Worm (Caenorhabditis elegans) whole organism, young adult: ENCODE measurements around the gene C16C8.17.

Experiments used
- B0019.2 ChIP-seq: fragments of 200-800 bp; sonication (Bioruptor generic); conservative IDR thresholded peaks from 2 replicates; pipeline ENCODE4 v1.3.6; 2022; ENCODE audit warnings: missing genetic modification reagents, missing genetic modification characterization, missing compliant biosample characterization
- C06A6.2 ChIP-seq: fragments of 200-800 bp; sonication (Bioruptor generic); conservative IDR thresholded peaks from 2 replicates; pipeline ENCODE4 v1.3.6; 2022; ENCODE audit warnings: missing genetic modification characterization, missing compliant biosample characterization
- F10E7.11 ChIP-seq: sonication (generic microtip); optimal IDR thresholded peaks from 2 replicates; lab custom pipeline; 2017; ENCODE audit warnings: mild to moderate bottlenecking, missing genetic modification characterization, moderate library complexity, missing compliant biosample characterization
- F22D6.2 ChIP-seq: sonication (generic microtip); optimal IDR thresholded peaks from 2 replicates; lab custom pipeline; 2016; ENCODE audit warnings: mild to moderate bottlenecking, missing genetic modification characterization, missing compliant biosample characterization
- F23B12.7 ChIP-seq: sonication (generic microtip); optimal IDR thresholded peaks from 2 replicates; lab custom pipeline; 2017; ENCODE audit warnings: missing genetic modification characterization, mild to moderate bottlenecking, missing compliant biosample characterization, antibody characterized with exemption, moderate library complexity; ENCODE audit not compliant: insufficient read depth
- F37B4.10 ChIP-seq: fragments of 200-800 bp; sonication (Bioruptor generic); IDR thresholded peaks from 2 replicates; pipeline ENCODE4 v1.3.6; 2022; ENCODE audit warnings: missing genetic modification characterization, missing compliant biosample characterization
- F49E8.2 ChIP-seq: sonication (generic microtip); optimal IDR thresholded peaks from 3 replicates; lab custom pipeline; 2017; ENCODE audit warnings: missing genetic modification characterization, mild to moderate bottlenecking, missing compliant biosample characterization, antibody characterized with exemption, moderate library complexity; ENCODE audit not compliant: insufficient read depth
- T26A5.8 ChIP-seq: sonication (generic microtip); optimal IDR thresholded peaks from 2 replicates; lab custom pipeline; 2016; ENCODE audit warnings: missing genetic modification characterization, missing compliant biosample characterization
- Y53F4B.3 ChIP-seq: fragments of 200-800 bp; sonication (Bioruptor generic); IDR thresholded peaks from 2 replicates; pipeline ENCODE4 v1.3.6; 2022; ENCODE audit warnings: missing genetic modification reagents, missing genetic modification characterization, missing compliant biosample characterization
- Y56A3A.18 ChIP-seq: fragments of 200-800 bp; sonication (Bioruptor generic); IDR thresholded peaks from 2 replicates; pipeline ENCODE4 v1.3.6; 2022; ENCODE audit warnings: missing genetic modification reagents, missing genetic modification characterization, missing compliant biosample characterization
- Y79H2A.3 ChIP-seq: fragments of 200-800 bp; sonication (Bioruptor generic); conservative IDR thresholded peaks from 2 replicates; pipeline ENCODE4 v1.3.6; 2022; ENCODE audit warnings: missing genetic modification reagents, missing genetic modification characterization, missing compliant biosample characterization
- aptf-3 ChIP-seq: fragments of 200-800 bp; sonication (Bioruptor generic); IDR thresholded peaks from 2 replicates; pipeline ENCODE4 v1.3.6; 2022; ENCODE audit warnings: missing genetic modification characterization, missing compliant biosample characterization
- attf-3 ChIP-seq: fragments of 200-800 bp; sonication (Bioruptor generic); conservative IDR thresholded peaks from 2 replicates; pipeline ENCODE4 v1.3.6; 2022; ENCODE audit warnings: missing genetic modification reagents, missing genetic modification characterization, missing compliant biosample characterization
- bed-1 ChIP-seq: fragments of 200-800 bp; sonication (Bioruptor generic); IDR thresholded peaks from 2 replicates; pipeline ENCODE4 v1.3.6; 2022; ENCODE audit warnings: missing genetic modification reagents, missing genetic modification characterization, missing compliant biosample characterization
- bed-2 ChIP-seq: fragments of 200-800 bp; sonication (Bioruptor generic); IDR thresholded peaks from 2 replicates; pipeline ENCODE4 v1.3.6; 2022; ENCODE audit warnings: missing genetic modification reagents, missing genetic modification characterization, missing compliant biosample characterization
- cebp-1 ChIP-seq, 2 experiments: fragments of 200-800 bp in 1 of 2; sonication (Bioruptor generic) in 1 of 2; sonication (generic microtip) in 1 of 2; IDR thresholded peaks in 1 of 2; optimal IDR thresholded peaks in 1 of 2; 2 replicates each; pipeline versions ENCODE4 v1.3.6 to Lab custom; 2017 to 2022; ENCODE audit warnings: missing compliant biosample characterization in 2 of 2, missing genetic modification characterization in 2 of 2, mild to moderate bottlenecking in 1 of 2, missing genetic modification reagents in 1 of 2, moderate library complexity in 1 of 2
- ceh-100 ChIP-seq: fragments of 200-800 bp; sonication (Bioruptor generic); IDR thresholded peaks from 2 replicates; pipeline ENCODE4 v1.3.6; 2022; ENCODE audit warnings: missing genetic modification reagents, missing genetic modification characterization, missing compliant biosample characterization
- ceh-79 ChIP-seq: sonication (generic microtip); optimal IDR thresholded peaks from 2 replicates; lab custom pipeline; 2017; ENCODE audit warnings: mild to moderate bottlenecking, missing genetic modification characterization, missing compliant biosample characterization
- ceh-91 ChIP-seq: fragments of 200-800 bp; sonication (Bioruptor generic); IDR thresholded peaks from 2 replicates; pipeline ENCODE4 v1.3.6; 2022; ENCODE audit warnings: missing genetic modification reagents, missing genetic modification characterization, missing compliant biosample characterization
- efl-1 ChIP-seq: fragments of 150-350 bp; optimal IDR thresholded peaks from 2 replicates; lab custom pipeline; 2014; ENCODE audit warnings: missing biosample characterization, missing genetic modification reagents, missing genetic modification characterization
- egl-44 ChIP-seq: fragments of 200-800 bp; sonication (Bioruptor generic); IDR thresholded peaks from 2 replicates; pipeline ENCODE4 v1.3.6; 2022; ENCODE audit warnings: missing genetic modification reagents, missing genetic modification characterization, missing compliant biosample characterization
- ets-4 ChIP-seq: fragments of 200-800 bp; sonication (Bioruptor generic); optimal IDR thresholded peaks from 2 replicates; lab custom pipeline; 2018; ENCODE audit warnings: mild to moderate bottlenecking, missing genetic modification characterization, missing compliant biosample characterization
- hlh-12 ChIP-seq: sonication (generic microtip); optimal IDR thresholded peaks from 2 replicates; lab custom pipeline; 2016; ENCODE audit warnings: missing genetic modification characterization, missing compliant biosample characterization
- hsf-1 ChIP-seq: fragments of 200-800 bp; sonication (Bioruptor generic); IDR thresholded peaks from 2 replicates; pipeline ENCODE4 v1.3.6; 2022; ENCODE audit warnings: missing genetic modification reagents, missing genetic modification characterization, missing compliant biosample characterization
- let-526 ChIP-seq: fragments of 200-800 bp; sonication (Bioruptor generic); IDR thresholded peaks from 2 replicates; pipeline ENCODE4 v1.3.6; 2022; ENCODE audit warnings: missing genetic modification reagents, missing genetic modification characterization, missing compliant biosample characterization
- let-607 ChIP-seq, 2 experiments: fragments of 200-800 bp in 1 of 2; sonication (Bioruptor generic) in 1 of 2; sonication (generic microtip) in 1 of 2; optimal IDR thresholded peaks; 2 replicates each; lab custom pipeline; 2016 to 2018; ENCODE audit warnings: mild to moderate bottlenecking in 2 of 2, missing compliant biosample characterization in 2 of 2, missing genetic modification characterization in 2 of 2, moderate library complexity in 2 of 2, missing genotype in 1 of 2
- lin-40 ChIP-seq: sonication (generic microtip); optimal IDR thresholded peaks from 2 replicates; lab custom pipeline; 2016; ENCODE audit warnings: missing genetic modification characterization, mild to moderate bottlenecking, missing compliant biosample characterization, missing genotype, missing genetic modification reagents
- lin-54 ChIP-seq: fragments of 200-800 bp; sonication (Bioruptor generic); optimal IDR thresholded peaks from 2 replicates; lab custom pipeline; 2018; ENCODE audit warnings: mild to moderate bottlenecking, missing genetic modification characterization, missing compliant biosample characterization
- lsy-27 ChIP-seq: sonication (generic microtip); optimal IDR thresholded peaks from 2 replicates; lab custom pipeline; 2017; ENCODE audit warnings: missing genetic modification characterization, mild to moderate bottlenecking, missing compliant biosample characterization, antibody characterized with exemption, missing genotype, borderline replicate concordance; ENCODE audit not compliant: insufficient read depth
- mcd-1 ChIP-seq: fragments of 200-800 bp; sonication (Bioruptor generic); IDR thresholded peaks from 2 replicates; pipeline ENCODE4 v1.3.6; 2022; ENCODE audit warnings: missing genetic modification reagents, missing genetic modification characterization, missing compliant biosample characterization
- mxl-1 ChIP-seq: sonication (generic microtip); optimal IDR thresholded peaks from 2 replicates; lab custom pipeline; 2016; ENCODE audit warnings: missing genetic modification characterization, missing compliant biosample characterization
- nfya-1 ChIP-seq: sonication (generic microtip); optimal IDR thresholded peaks from 2 replicates; lab custom pipeline; 2017; ENCODE audit warnings: antibody characterized with exemption, missing compliant biosample characterization, missing genetic modification characterization, borderline replicate concordance; ENCODE audit not compliant: insufficient read depth
- nhr-179 ChIP-seq: sonication (generic microtip); optimal IDR thresholded peaks from 2 replicates; lab custom pipeline; 2016; ENCODE audit warnings: mild to moderate bottlenecking, missing genetic modification characterization, missing compliant biosample characterization
- nhr-80 ChIP-seq: sonication (generic microtip); optimal IDR thresholded peaks from 2 replicates; lab custom pipeline; 2016; ENCODE audit warnings: missing genetic modification characterization, missing compliant biosample characterization
- nhr-90 ChIP-seq: sonication (generic microtip); optimal IDR thresholded peaks from 2 replicates; lab custom pipeline; 2016; ENCODE audit warnings: missing genotype, mild to moderate bottlenecking, missing genetic modification characterization, missing compliant biosample characterization
- pbrm-1 ChIP-seq: fragments of 200-800 bp; sonication (Bioruptor generic); IDR thresholded peaks from 2 replicates; pipeline ENCODE4 v1.3.6; 2022; ENCODE audit warnings: missing genetic modification reagents, missing genetic modification characterization, missing compliant biosample characterization
- pha-4 ChIP-seq: fragments of 150-350 bp; sonication (generic microtip); optimal IDR thresholded peaks from 2 replicates; lab custom pipeline; 2014; ENCODE audit warnings: missing biosample characterization, missing genetic modification reagents, missing genetic modification characterization
- rpc-1 ChIP-seq, 2 experiments: fragments of 150-350 bp in 1 of 2; sonication (generic microtip) in 1 of 2; optimal IDR thresholded peaks; 2 replicates each; lab custom pipeline; 2014 to 2018; ENCODE audit warnings: missing biosample characterization in 1 of 2, missing genetic modification characterization in 1 of 2, missing genetic modification reagents in 1 of 2, missing genotype in 1 of 2
- somi-1 ChIP-seq: fragments of 200-800 bp; sonication (Bioruptor generic); optimal IDR thresholded peaks from 2 replicates; lab custom pipeline; 2018; ENCODE audit warnings: mild to moderate bottlenecking, missing genetic modification characterization, missing compliant biosample characterization
- sptf-2 ChIP-seq: fragments of 200-800 bp; sonication (Bioruptor generic); optimal IDR thresholded peaks from 2 replicates; lab custom pipeline; 2018; ENCODE audit warnings: mild to moderate bottlenecking, missing genetic modification characterization, missing compliant biosample characterization
- unc-130 ChIP-seq: sonication (generic microtip); optimal IDR thresholded peaks from 2 replicates; lab custom pipeline; 2016; ENCODE audit warnings: missing genetic modification reagents, missing genetic modification characterization, missing compliant biosample characterization
- unc-62 ChIP-seq: fragments of 150-350 bp; optimal IDR thresholded peaks from 2 replicates; lab custom pipeline; 2014; ENCODE audit warnings: missing biosample characterization, missing genetic modification reagents, missing genetic modification characterization
- xnd-1 ChIP-seq: sonication (generic microtip); optimal IDR thresholded peaks from 2 replicates; lab custom pipeline; 2016; ENCODE audit warnings: missing genotype, missing genetic modification reagents, missing genetic modification characterization, missing compliant biosample characterization
- ztf-18 ChIP-seq: sonication (generic microtip); optimal IDR thresholded peaks from 2 replicates; lab custom pipeline; 2016; ENCODE audit warnings: missing genotype, mild to moderate bottlenecking, missing genetic modification characterization, missing compliant biosample characterization
- ztf-25 ChIP-seq: fragments of 200-800 bp; sonication (Bioruptor generic); IDR thresholded peaks from 2 replicates; pipeline ENCODE4 v1.3.6; 2022; ENCODE audit warnings: missing genetic modification reagents, missing genetic modification characterization, missing compliant biosample characterization
- ztf-26 ChIP-seq: sonication (generic microtip); optimal IDR thresholded peaks from 2 replicates; lab custom pipeline; 2017; ENCODE audit warnings: missing genetic modification characterization, missing compliant biosample characterization
- ztf-28 ChIP-seq: fragments of 200-800 bp; sonication (Bioruptor generic); IDR thresholded peaks from 2 replicates; pipeline ENCODE4 v1.3.6; 2022; ENCODE audit warnings: missing genetic modification reagents, missing genetic modification characterization, missing compliant biosample characterization

The C16C8.17 gene

ce11 chrII:3439244-3439698 lies 1.4 kb upstream of the C16C8.17 start (continued):
- peak; percentile 81; the same call in 1 of the 2 replicates for TF ChIP-seq egl-44
- TF ChIP-seq cebp-1 (GFP tag; IDR thresholded peaks at IDR 0.05; lab: Robert Waterston, UW), result no peak
- TF ChIP-seq cebp-1 (tag; optimal IDR thresholded peaks at IDR 0.05; lab: Kevin White, UChicago), result peak; percentile 76
- no peak for TF ChIP-seq F22D6.2
- peak; percentile 84 for TF ChIP-seq ztf-26 (tag; lab: Kevin White, UChicago)
- peak; percentile 40; the same call in 1 of the 2 replicates for TF ChIP-seq let-526 (GFP tag; lab: Robert Waterston, UW)
- TF ChIP-seq T26A5.8 (tag; lab: Kevin White, UChicago), result peak; percentile 52
- TF ChIP-seq let-607 (tag; optimal IDR thresholded peaks at IDR 0.05; lab: Kevin White, UChicago), result peak; percentile 25 to 54
- no peak for TF ChIP-seq efl-1
- TF ChIP-seq nhr-90 (tag; lab: Kevin White, UChicago), result peak; percentile 92
- TF ChIP-seq F10E7.11 (tag; lab: Kevin White, UChicago), result peak; percentile 65
- no peak for TF ChIP-seq pha-4 (tag; lab: Kevin White, UChicago)
- TF ChIP-seq ztf-25 (GFP tag; lab: Robert Waterston, UW), result peak; percentile 60; the same call in 1 of the 2 replicates
- no peak for TF ChIP-seq attf-3 (GFP tag; lab: Robert Waterston, UW)
- TF ChIP-seq rpc-1 (optimal IDR thresholded peaks at IDR 0.05; lab: Kevin White, UChicago), result peak; percentile 90
- TF ChIP-seq rpc-1 (tag; optimal IDR thresholded peaks at IDR 0.05; lab: Kevin White, UChicago), result peak; percentile 87
- TF ChIP-seq mxl-1 (tag; lab: Kevin White, UChicago), result peak; percentile 58
- TF ChIP-seq ceh-79 (tag; lab: Kevin White, UChicago), result peak; percentile 75
- no peak for TF ChIP-seq bed-1 (GFP tag; lab: Robert Waterston, UW)
- no peak for TF ChIP-seq lsy-27 (tag; lab: Kevin White, UChicago)
- no peak for TF ChIP-seq lin-40 (tag; lab: Kevin White, UChicago)
- TF ChIP-seq ceh-91 (GFP tag; lab: Robert Waterston, UW), result 0 out of 2 replicates have a peak, but pooled peaks have one; percentile 21
- peak; percentile 49; the same call in 1 of the 2 replicates for TF ChIP-seq B0019.2
- no peak for TF ChIP-seq ztf-28 (GFP tag; lab: Robert Waterston, UW)
- no peak for TF ChIP-seq unc-62 (GFP tag; lab: Kevin White, UChicago)
- no peak for TF ChIP-seq F37B4.10 (GFP tag; lab: Robert Waterston, UW)
- no peak for TF ChIP-seq F49E8.2
- TF ChIP-seq nhr-179 (tag; lab: Kevin White, UChicago), result no peak
- peak; percentile 79 for TF ChIP-seq nhr-80 (tag; lab: Kevin White, UChicago)
- 0 out of 2 replicates have a peak, but pooled peaks have one; percentile 37 for TF ChIP-seq aptf-3 (GFP tag; lab: Robert Waterston, UW)
- peak; percentile 19 for TF ChIP-seq unc-130
- peak; percentile 10 for TF ChIP-seq xnd-1 (tag; lab: Kevin White, UChicago)
- TF ChIP-seq ztf-18, result peak; percentile 66
- no peak for TF ChIP-seq hlh-12
- peak; percentile 87 for TF ChIP-seq Y56A3A.18 (GFP tag; lab: Robert Waterston, UW)
- TF ChIP-seq F23B12.7 (tag; lab: Kevin White, UChicago), result no peak
- TF ChIP-seq ets-4 (GFP tag; lab: Kevin White, UChicago), result peak; percentile 33
- peak; percentile 59 for TF ChIP-seq lin-54 (GFP tag; lab: Kevin White, UChicago)
- no peak for TF ChIP-seq Y53F4B.3
- peak; percentile 80 for TF ChIP-seq mcd-1
- no peak for TF ChIP-seq nfya-1 (tag; lab: Kevin White, UChicago)
- peak; percentile 73 for TF ChIP-seq sptf-2 (GFP tag; lab: Kevin White, UChicago)
- TF ChIP-seq ceh-100 (GFP tag; lab: Robert Waterston, UW), result peak; percentile 57; the same call in 1 of the 2 replicates
- peak; percentile 30; the same call in 1 of the 2 replicates for TF ChIP-seq C06A6.2
- TF ChIP-seq bed-2, result no peak
- no peak for TF ChIP-seq hsf-1 (GFP tag; lab: Robert Waterston, UW)
- TF ChIP-seq somi-1 (GFP tag; lab: Kevin White, UChicago), result peak; percentile 68
- TF ChIP-seq pbrm-1, result peak; percentile 81
- no peak for TF ChIP-seq Y79H2A.3 (GFP tag; lab: Robert Waterston, UW)
